Fruit fly (Drosophila melanogaster) whole organism, embryonic: ENCODE results near the gene CG12672.

ENCODE experiments used
- Adf1 ChIP-seq: fragments of 200-800 bp; sonication (Bioruptor generic); IDR thresholded peaks from 2 replicates; pipeline ENCODE4 v1.3.6; 2022; ENCODE audit warnings: missing biosample characterization, missing genetic modification characterization
- Atf6 ChIP-seq: fragments of 200-800 bp; sonication (Bioruptor generic); IDR thresholded peaks from 2 replicates; pipeline ENCODE4 v1.3.6; 2022; ENCODE audit warnings: missing biosample characterization, missing genetic modification characterization
- Blimp-1 ChIP-seq: fragments of 200-800 bp; sonication (Bioruptor generic); optimal IDR thresholded peaks from 3 replicates; lab custom pipeline; 2018; ENCODE audit warnings: missing biosample characterization, missing genetic modification characterization, mild to moderate bottlenecking, moderate library complexity, missing genetic modification reagents
- CG10267 ChIP-seq: fragments of 200-800 bp; sonication (Bioruptor generic); optimal IDR thresholded peaks from 2 replicates; lab custom pipeline; 2018; ENCODE audit warnings: missing biosample characterization, mild to moderate bottlenecking, missing genetic modification characterization, moderate library complexity
- CG10321 ChIP-seq: fragments of 200-800 bp; sonication (Bioruptor generic); IDR thresholded peaks from 2 replicates; pipeline ENCODE4 v1.3.6; 2022; ENCODE audit warnings: missing biosample characterization, missing genetic modification characterization
- CG10543 ChIP-seq: fragments of 200-800 bp; sonication (Bioruptor generic); optimal IDR thresholded peaks from 3 replicates; lab custom pipeline; 2017; ENCODE audit warnings: missing biosample characterization, mild to moderate bottlenecking, missing genetic modification characterization, moderate library complexity
- CG11504 ChIP-seq: fragments of 200-800 bp; sonication (Bioruptor generic); optimal IDR thresholded peaks from 3 replicates; lab custom pipeline; 2019; ENCODE audit warnings: missing biosample characterization, mild to moderate bottlenecking, missing genetic modification characterization, moderate library complexity
- CG12104 ChIP-seq: fragments of 200-800 bp; sonication (Bioruptor generic); optimal IDR thresholded peaks from 3 replicates; lab custom pipeline; 2016; ENCODE audit warnings: missing biosample characterization, missing genetic modification characterization
- CG1233 ChIP-seq: fragments of 200-800 bp; sonication (Bioruptor generic); optimal IDR thresholded peaks from 4 replicates; lab custom pipeline; 2018; ENCODE audit warnings: missing biosample characterization, mild to moderate bottlenecking, missing genetic modification characterization
- CG13287 ChIP-seq: fragments of 200-800 bp; sonication (Bioruptor generic); IDR thresholded peaks from 2 replicates; pipeline ENCODE4 v1.3.6; 2022; ENCODE audit warnings: missing biosample characterization, missing genetic modification characterization; ENCODE audit not compliant: partially characterized antibody
- CG13894 ChIP-seq: fragments of 200-800 bp; sonication (Bioruptor generic); optimal IDR thresholded peaks from 3 replicates; lab custom pipeline; 2018; ENCODE audit warnings: missing biosample characterization, mild to moderate bottlenecking, missing genetic modification characterization, moderate library complexity
- CG1647 ChIP-seq: fragments of 200-800 bp; sonication (Bioruptor generic); optimal IDR thresholded peaks from 3 replicates; lab custom pipeline; 2016; ENCODE audit warnings: missing biosample characterization, missing genetic modification characterization
- CG17385 ChIP-seq: fragments of 200-800 bp; sonication (Bioruptor generic); optimal IDR thresholded peaks from 3 replicates; lab custom pipeline; 2018; ENCODE audit warnings: missing biosample characterization, mild to moderate bottlenecking, missing genetic modification characterization
- CG2199 ChIP-seq: fragments of 200-800 bp; sonication (Bioruptor generic); IDR thresholded peaks from 3 replicates; pipeline ENCODE4 v1.3.6; 2022; ENCODE audit warnings: missing biosample characterization, missing genetic modification characterization
- CG2889 ChIP-seq: fragments of 200-800 bp; sonication (Bioruptor generic); IDR thresholded peaks from 3 replicates; pipeline ENCODE4 v1.3.6; 2022; ENCODE audit warnings: missing biosample characterization, missing genetic modification characterization
- CG31388 ChIP-seq: fragments of 200-800 bp; sonication (Bioruptor generic); optimal IDR thresholded peaks from 2 replicates; lab custom pipeline; 2016; ENCODE audit warnings: missing biosample characterization, missing genetic modification characterization
- CG34224 ChIP-seq: fragments of 200-800 bp; sonication (Bioruptor generic); IDR thresholded peaks from 3 replicates; pipeline ENCODE4 v1.3.6; 2022; ENCODE audit warnings: missing biosample characterization, missing genetic modification characterization; ENCODE audit not compliant: partially characterized antibody
- CG34422 ChIP-seq: fragments of 200-800 bp; sonication (Bioruptor generic); IDR thresholded peaks from 3 replicates; pipeline ENCODE4 v1.3.6; 2022; ENCODE audit warnings: missing biosample characterization, missing genetic modification characterization
- CG4707 ChIP-seq: fragments of 200-800 bp; sonication (Bioruptor generic); optimal IDR thresholded peaks from 2 replicates; lab custom pipeline; 2018; ENCODE audit warnings: missing biosample characterization, mild to moderate bottlenecking, missing genetic modification characterization, moderate library complexity
- CG5180 ChIP-seq: fragments of 200-800 bp; sonication (Bioruptor generic); optimal IDR thresholded peaks from 3 replicates; lab custom pipeline; 2017; ENCODE audit warnings: missing biosample characterization, missing genetic modification characterization, mild to moderate bottlenecking, moderate library complexity, missing genetic modification reagents
- CG5953 ChIP-seq: fragments of 200-800 bp; sonication (Bioruptor generic); IDR thresholded peaks from 2 replicates; pipeline ENCODE4 v1.3.6; 2022; ENCODE audit warnings: missing biosample characterization, missing genetic modification characterization
- CG8290 ChIP-seq, 3 experiments: fragments of 200-800 bp; sonication (Bioruptor generic); optimal IDR thresholded peaks; 2 replicates each; lab custom pipeline; 2016 to 2019; ENCODE audit warnings: missing biosample characterization in 3 of 3, missing genetic modification characterization in 3 of 3, mild to moderate bottlenecking in 2 of 3, moderate library complexity in 1 of 3
- CG8359 ChIP-seq: fragments of 200-800 bp; sonication (Bioruptor generic); optimal IDR thresholded peaks from 2 replicates; lab custom pipeline; 2017; ENCODE audit warnings: missing biosample characterization, mild to moderate bottlenecking, missing genetic modification characterization, borderline replicate concordance
- CG8478 ChIP-seq: fragments of >200 bp; optimal IDR thresholded peaks from 2 replicates; lab custom pipeline; 2018
- CG8944 ChIP-seq: fragments of 200-800 bp; sonication (Bioruptor generic); optimal IDR thresholded peaks from 3 replicates; lab custom pipeline; 2016; ENCODE audit warnings: missing biosample characterization, missing genetic modification characterization
- Gsc ChIP-seq: fragments of 200-800 bp; sonication (Bioruptor generic); IDR thresholded peaks from 2 replicates; pipeline ENCODE4 v1.3.6; 2022; ENCODE audit warnings: missing biosample characterization, missing genetic modification characterization
- Jarid2 ChIP-seq: fragments of 200-800 bp; sonication (Bioruptor generic); optimal IDR thresholded peaks from 3 replicates; lab custom pipeline; 2017; ENCODE audit warnings: mild to moderate bottlenecking, missing biosample characterization, missing genetic modification reagents, missing genetic modification characterization
- Med ChIP-seq: fragments of 200-800 bp; sonication (Bioruptor generic); peaks from one replicate; lab custom pipeline; 2016; ENCODE audit warnings: missing biosample characterization, missing genetic modification characterization, mild to moderate bottlenecking, inconsistent platforms, moderate library complexity
- Nf-YC ChIP-seq: fragments of 200-800 bp; optimal IDR thresholded peaks from 3 replicates; lab custom pipeline; 2019; ENCODE audit warnings: missing biosample characterization, mild to moderate bottlenecking, missing genetic modification characterization, moderate library complexity
- bcd ChIP-seq: fragments of 200-800 bp; sonication (Bioruptor generic); optimal IDR thresholded peaks from 2 replicates; lab custom pipeline; 2017; ENCODE audit warnings: missing biosample characterization, mild to moderate bottlenecking, missing genetic modification characterization
- btn ChIP-seq: fragments of 200-800 bp; sonication (Bioruptor generic); optimal IDR thresholded peaks from 2 replicates; lab custom pipeline; 2016; ENCODE audit warnings: missing biosample characterization, missing genetic modification characterization
- chm ChIP-seq: fragments of 200-800 bp; sonication (Bioruptor generic); IDR thresholded peaks from 2 replicates; pipeline ENCODE4 v1.3.6; 2022; ENCODE audit warnings: missing biosample characterization, missing genetic modification characterization
- crol ChIP-seq: fragments of 200-800 bp; sonication (Bioruptor generic); IDR thresholded peaks from 2 replicates; pipeline ENCODE4 v1.3.6; 2022; ENCODE audit warnings: missing biosample characterization, missing genetic modification characterization
- ewg ChIP-seq: fragments of 200-800 bp; sonication (Bioruptor generic); optimal IDR thresholded peaks from 3 replicates; lab custom pipeline; 2017; ENCODE audit warnings: mild to moderate bottlenecking, missing biosample characterization, missing genetic modification reagents, missing genetic modification characterization
- fu2 ChIP-seq: fragments of 200-800 bp; sonication (Bioruptor generic); optimal IDR thresholded peaks from 2 replicates; lab custom pipeline; 2016; ENCODE audit warnings: missing biosample characterization, missing genetic modification characterization
- gcm ChIP-seq: fragments of 200-800 bp; sonication (Bioruptor generic); optimal IDR thresholded peaks from 2 replicates; lab custom pipeline; 2019; ENCODE audit warnings: missing biosample characterization, mild to moderate bottlenecking, missing genetic modification characterization, moderate library complexity
- gem ChIP-seq: fragments of 200-800 bp; sonication (Bioruptor generic); optimal IDR thresholded peaks from 2 replicates; lab custom pipeline; 2019; ENCODE audit warnings: missing biosample characterization, mild to moderate bottlenecking, missing genetic modification characterization, moderate library complexity
- her ChIP-seq: fragments of 200-800 bp; sonication (Bioruptor generic); optimal IDR thresholded peaks from 2 replicates; lab custom pipeline; 2016; ENCODE audit warnings: missing biosample characterization, missing genetic modification characterization
- knrl ChIP-seq: fragments of 200-800 bp; sonication (Bioruptor generic); IDR thresholded peaks from 3 replicates; pipeline ENCODE4 v1.3.6; 2022; ENCODE audit warnings: missing biosample characterization, missing genetic modification characterization; ENCODE audit not compliant: partially characterized antibody
- pnt ChIP-seq: fragments of 200-800 bp; sonication (Bioruptor generic); optimal IDR thresholded peaks from 3 replicates; lab custom pipeline; 2016; ENCODE audit warnings: missing biosample characterization, missing genetic modification characterization
- salm ChIP-seq: fragments of 200-800 bp; sonication (Bioruptor generic); optimal IDR thresholded peaks from 2 replicates; lab custom pipeline; 2018; ENCODE audit warnings: missing biosample characterization, mild to moderate bottlenecking, missing genetic modification characterization
- scrt ChIP-seq: fragments of 200-800 bp; sonication (Bioruptor generic); optimal IDR thresholded peaks from 2 replicates; lab custom pipeline; 2018; ENCODE audit warnings: missing biosample characterization, mild to moderate bottlenecking, missing genetic modification characterization, moderate library complexity
- sd ChIP-seq: fragments of 200-800 bp; sonication (Bioruptor generic); optimal IDR thresholded peaks from 3 replicates; lab custom pipeline; 2018; ENCODE audit warnings: missing biosample characterization, mild to moderate bottlenecking, missing genetic modification characterization, moderate library complexity
- sr ChIP-seq: fragments of 200-800 bp; sonication (Bioruptor generic); IDR thresholded peaks from 3 replicates; pipeline ENCODE4 v1.3.6; 2022; ENCODE audit warnings: missing biosample characterization, missing genetic modification characterization
- ssp ChIP-seq: fragments of 200-800 bp; sonication (Bioruptor generic); IDR thresholded peaks from 2 replicates; pipeline ENCODE4 v1.3.6; 2022; ENCODE audit warnings: missing biosample characterization, missing genetic modification characterization
- sug ChIP-seq: fragments of 200-800 bp; optimal IDR thresholded peaks from 2 replicates; lab custom pipeline; 2019; ENCODE audit warnings: missing biosample characterization, mild to moderate bottlenecking, missing genetic modification characterization, moderate library complexity
- wdn ChIP-seq: fragments of 200-800 bp; sonication (Bioruptor generic); IDR thresholded peaks from 2 replicates; pipeline ENCODE4 v1.3.6; 2022; ENCODE audit warnings: missing biosample characterization, missing genetic modification characterization

CG12672 gene

dm6 chrX:18043691-18044090 is 36.3 kb upstream of the CG12672 start, which contains the start of gene CG15373 (continued):
- no peak for TF ChIP-seq CG10543
- TF ChIP-seq, all 482 proteins: peak for 0

- TF ChIP-seq btn (no peak), CG8944 (no peak), CG13894 (tag; lab: Kevin White, UChicago) (peak; percentile 57), Jarid2 (GFP tag; lab: Kevin White, UChicago) (peak; percentile 64), CG4707 (GFP tag; lab: Kevin White, UChicago) (no peak), salm (tag; lab: Kevin White, UChicago) (no peak), CG2889 (GFP tag; lab: Robert Waterston, UW) (no peak), gcm (GFP tag; lab: Kevin White, UChicago) (peak; percentile 74), CG8359 (GFP tag; lab: Kevin White, UChicago) (no peak), chm (GFP tag; lab: Robert Waterston, UW) (0 out of 2 replicates have a peak, but pooled peaks have one; percentile 30), Gsc (GFP tag; lab: Robert Waterston, UW) (no peak), fu2 (no peak), CG31388 (no peak), CG10267 (tag; lab: Kevin White, UChicago) (no peak), Blimp-1 (peak; percentile 31), Adf1 (GFP tag; lab: Robert Waterston, UW) (peak; percentile 35; the same call in 1 of the 2 replicates), Atf6 (GFP tag; lab: Robert Waterston, UW) (0 out of 2 replicates have a peak, but pooled peaks have one; percentile 17), CG13287 (peak; percentile 31; the same call in 1 of the 2 replicates), ssp (GFP tag; lab: Robert Waterston, UW) (no peak), CG17385 (peak; percentile 15), scrt (GFP tag; lab: Kevin White, UChicago) (peak; percentile 8), gem (no peak), CG2199 (peak; percentile 75; the same call in 1 of the 3 replicates), CG5180 (peak; percentile 56), sr (GFP tag; lab: Robert Waterston, UW) (peak; percentile 94), CG5953 (0 out of 2 replicates have a peak, but pooled peaks have one; percentile 6), pnt (GFP tag; lab: Kevin White, UChicago) (no peak), her (GFP tag; lab: Kevin White, UChicago) (no peak), crol (GFP tag; lab: Robert Waterston, UW) (peak; percentile 54), CG34422 (GFP tag; lab: Robert Waterston, UW) (0 out of 3 replicates have a peak, but pooled peaks have one; percentile 18), CG8290 (GFP tag; optimal IDR thresholded peaks at IDR 0.05; lab: Kevin White, UChicago) (no peak), CG8290 (tag; optimal IDR thresholded peaks at IDR 0.05; lab: Kevin White, UChicago) (peak; percentile 16 to 25), CG1647 (GFP tag; lab: Kevin White, UChicago) (no peak), Med (GFP tag; lab: Kevin White, UChicago) (peak; percentile 59), wdn (GFP tag; lab: Robert Waterston, UW) (no peak), bcd (GFP tag; lab: Kevin White, UChicago) (no peak), CG8478 (lab: Kevin White, UChicago) (peak; percentile 86), sd (tag; lab: Kevin White, UChicago) (peak; percentile 12), CG10321 (GFP tag; lab: Robert Waterston, UW) (peak; percentile 80), sug (tag; lab: Kevin White, UChicago) (no peak), CG12104 (GFP tag; lab: Kevin White, UChicago) (no peak), knrl (0 out of 3 replicates have a peak, but pooled peaks have one; percentile 11), CG34224 (no peak), ewg (GFP tag; lab: Kevin White, UChicago) (peak; percentile 54), CG10543 (no peak), CG1233 (GFP tag; lab: Kevin White, UChicago) (no peak), Nf-YC (peak; percentile 50), CG11504 (peak; percentile 4)
Observed at dm6 chrX:18023615-18024163, 16.3 kb upstream of the CG12672 start, which contains the start of gene CG6867. Gene CG6867 (plus strand): TSS chrX:18023870.
